Fruit fly (Drosophila melanogaster) whole organism, embryonic: ENCODE data around the gene CG43402.

Source experiments
- ATbp ChIP-seq: fragments of 200-800 bp; sonication (Bioruptor generic); optimal IDR thresholded peaks from 2 replicates; lab custom pipeline; 2017; ENCODE audit warnings: missing biosample characterization, mild to moderate bottlenecking, missing genetic modification characterization, missing genetic modification reagents
- Atf6 ChIP-seq: fragments of 200-800 bp; sonication (Bioruptor generic); IDR thresholded peaks from 2 replicates; pipeline ENCODE4 v1.3.6; 2022; ENCODE audit warnings: missing biosample characterization, missing genetic modification characterization
- CG10274 ChIP-seq: fragments of 200-800 bp; sonication (Bioruptor generic); optimal IDR thresholded peaks from 3 replicates; lab custom pipeline; 2017; ENCODE audit warnings: missing biosample characterization, mild to moderate bottlenecking, missing genetic modification characterization
- CG12769 ChIP-seq: fragments of 200-800 bp; sonication (Bioruptor generic); optimal IDR thresholded peaks from 2 replicates; lab custom pipeline; 2019; ENCODE audit warnings: missing biosample characterization, mild to moderate bottlenecking, missing genetic modification characterization, moderate library complexity
- CG13123 ChIP-seq: fragments of 200-800 bp; sonication (Bioruptor generic); optimal IDR thresholded peaks from 2 replicates; lab custom pipeline; 2016; ENCODE audit warnings: missing biosample characterization, missing genetic modification characterization
- CG14860 ChIP-seq: fragments of 200-800 bp; sonication (Bioruptor generic); IDR thresholded peaks from 3 replicates; pipeline ENCODE4 v1.3.6; 2022; ENCODE audit warnings: missing biosample characterization, missing genetic modification characterization; ENCODE audit not compliant: partially characterized antibody
- CG15011 ChIP-seq: fragments of 200-800 bp; sonication (Bioruptor generic); optimal IDR thresholded peaks from 3 replicates; lab custom pipeline; 2018; ENCODE audit warnings: missing biosample characterization, mild to moderate bottlenecking, missing genetic modification characterization
- CG18262 ChIP-seq: fragments of 200-800 bp; optimal IDR thresholded peaks from 3 replicates; lab custom pipeline; 2019; ENCODE audit warnings: missing biosample characterization, mild to moderate bottlenecking, missing genetic modification characterization, moderate library complexity
- CG18764 ChIP-seq: fragments of 200-800 bp; sonication (Bioruptor generic); optimal IDR thresholded peaks from 3 replicates; lab custom pipeline; 2016; ENCODE audit warnings: missing biosample characterization, missing genetic modification characterization
- CG2120 ChIP-seq: fragments of 200-800 bp; sonication (Bioruptor generic); optimal IDR thresholded peaks from 3 replicates; lab custom pipeline; 2016; ENCODE audit warnings: missing biosample characterization, missing genetic modification characterization
- CG2199 ChIP-seq: fragments of 200-800 bp; sonication (Bioruptor generic); IDR thresholded peaks from 3 replicates; pipeline ENCODE4 v1.3.6; 2022; ENCODE audit warnings: missing biosample characterization, missing genetic modification characterization
- CG2712 ChIP-seq: fragments of 200-800 bp; optimal IDR thresholded peaks from 3 replicates; lab custom pipeline; 2019; ENCODE audit warnings: missing biosample characterization, mild to moderate bottlenecking, missing genetic modification characterization, moderate library complexity
- CG30403 ChIP-seq: fragments of 200-800 bp; sonication (Bioruptor generic); optimal IDR thresholded peaks from 3 replicates; lab custom pipeline; 2016; ENCODE audit warnings: missing biosample characterization, missing genetic modification characterization
- CG42726 ChIP-seq: fragments of 200-800 bp; sonication (Bioruptor generic); IDR thresholded peaks from 2 replicates; pipeline ENCODE4 v1.3.6; 2022; ENCODE audit warnings: missing biosample characterization, missing genetic modification characterization; ENCODE audit not compliant: partially characterized antibody
- CG5953 ChIP-seq: fragments of 200-800 bp; sonication (Bioruptor generic); IDR thresholded peaks from 2 replicates; pipeline ENCODE4 v1.3.6; 2022; ENCODE audit warnings: missing biosample characterization, missing genetic modification characterization
- CG8924 ChIP-seq: fragments of 200-800 bp; optimal IDR thresholded peaks from 3 replicates; lab custom pipeline; 2019; ENCODE audit warnings: missing biosample characterization, mild to moderate bottlenecking, missing genetic modification characterization, moderate library complexity
- CHES-1-like ChIP-seq: fragments of 200-800 bp; sonication (Bioruptor generic); optimal IDR thresholded peaks from 2 replicates; lab custom pipeline; 2016; ENCODE audit warnings: missing biosample characterization, missing genetic modification characterization
- CoRest ChIP-seq: fragments of 200-800 bp; sonication (Bioruptor generic); optimal IDR thresholded peaks from 3 replicates; lab custom pipeline; 2018; ENCODE audit warnings: missing biosample characterization, mild to moderate bottlenecking, missing genetic modification characterization, moderate library complexity
- Dek ChIP-seq: fragments of 200-800 bp; sonication (Bioruptor generic); optimal IDR thresholded peaks from 3 replicates; lab custom pipeline; 2019; ENCODE audit warnings: missing biosample characterization, mild to moderate bottlenecking, missing genetic modification characterization, moderate library complexity
- GATAe ChIP-seq: fragments of 200-800 bp; sonication (Bioruptor generic); conservative IDR thresholded peaks from 2 replicates; pipeline ENCODE4 v1.3.6; 2022; ENCODE audit warnings: missing biosample characterization, missing genetic modification characterization
- H15 ChIP-seq: fragments of 200-800 bp; sonication (Bioruptor generic); IDR thresholded peaks from 3 replicates; pipeline ENCODE4 v1.3.6; 2022; ENCODE audit warnings: missing biosample characterization, missing genetic modification characterization
- H2.0 ChIP-seq: fragments of 200-800 bp; sonication (Bioruptor generic); IDR thresholded peaks from 2 replicates; pipeline ENCODE4 v1.3.6; 2022; ENCODE audit warnings: missing biosample characterization, missing genetic modification characterization
- HmgZ ChIP-seq: fragments of 200-800 bp; sonication (Bioruptor generic); optimal IDR thresholded peaks from 2 replicates; lab custom pipeline; 2018; ENCODE audit warnings: missing biosample characterization, mild to moderate bottlenecking, missing genetic modification characterization
- Jarid2 ChIP-seq: fragments of 200-800 bp; sonication (Bioruptor generic); optimal IDR thresholded peaks from 3 replicates; lab custom pipeline; 2017; ENCODE audit warnings: mild to moderate bottlenecking, missing biosample characterization, missing genetic modification reagents, missing genetic modification characterization
- Lpt ChIP-seq: fragments of >200 bp; optimal IDR thresholded peaks from 2 replicates; lab custom pipeline; 2018; ENCODE audit warnings: missing biosample characterization, missing genetic modification characterization
- Optix ChIP-seq: fragments of 200-800 bp; sonication (Bioruptor generic); IDR thresholded peaks from 3 replicates; pipeline ENCODE4 v1.3.6; 2022; ENCODE audit warnings: missing biosample characterization, missing genetic modification characterization
- PHDP ChIP-seq: fragments of 200-800 bp; sonication (Bioruptor generic); optimal IDR thresholded peaks from 3 replicates; lab custom pipeline; 2018; ENCODE audit warnings: missing biosample characterization, mild to moderate bottlenecking, missing genetic modification characterization, moderate library complexity
- Ravus ChIP-seq: fragments of 200-800 bp; sonication (Bioruptor generic); IDR thresholded peaks from 2 replicates; pipeline ENCODE4 v1.3.6; 2022; ENCODE audit warnings: missing biosample characterization, missing genetic modification characterization
- ash1 ChIP-seq: fragments of 200-800 bp; sonication (Bioruptor generic); optimal IDR thresholded peaks from 2 replicates; lab custom pipeline; 2018; ENCODE audit warnings: missing biosample characterization, mild to moderate bottlenecking, missing genetic modification characterization
- az2 ChIP-seq: fragments of 200-800 bp; sonication (Bioruptor generic); optimal IDR thresholded peaks from 3 replicates; lab custom pipeline; 2016; ENCODE audit warnings: missing biosample characterization, missing genetic modification characterization
- bab2 ChIP-seq: fragments of 200-800 bp; sonication (Bioruptor generic); optimal IDR thresholded peaks from 2 replicates; lab custom pipeline; 2016; ENCODE audit warnings: missing biosample characterization, missing genetic modification characterization
- cas ChIP-seq: fragments of 200-800 bp; sonication (Bioruptor generic); IDR thresholded peaks from 2 replicates; pipeline ENCODE4 v1.3.6; 2022; ENCODE audit warnings: missing biosample characterization, missing genetic modification characterization
- gcm ChIP-seq: fragments of 200-800 bp; sonication (Bioruptor generic); optimal IDR thresholded peaks from 2 replicates; lab custom pipeline; 2019; ENCODE audit warnings: missing biosample characterization, mild to moderate bottlenecking, missing genetic modification characterization, moderate library complexity
- gfzf ChIP-seq: fragments of 200-800 bp; sonication (Bioruptor generic); optimal IDR thresholded peaks from 2 replicates; lab custom pipeline; 2016; ENCODE audit warnings: missing biosample characterization, mild to moderate bottlenecking, missing genetic modification characterization, moderate library complexity
- grau ChIP-seq: fragments of 200-800 bp; optimal IDR thresholded peaks from 3 replicates; lab custom pipeline; 2019; ENCODE audit warnings: missing biosample characterization, mild to moderate bottlenecking, missing genetic modification characterization, moderate library complexity
- h ChIP-seq: fragments of >200 bp; optimal IDR thresholded peaks from 2 replicates; lab custom pipeline; 2017
- ham ChIP-seq: fragments of 200-800 bp; sonication (Bioruptor generic); IDR thresholded peaks from 2 replicates; pipeline ENCODE4 v1.3.6; 2022; ENCODE audit warnings: missing biosample characterization, missing genetic modification characterization
- jigr1 ChIP-seq: fragments of 200-800 bp; sonication (Bioruptor generic); IDR thresholded peaks from 3 replicates; pipeline ENCODE4 v1.3.6; 2022; ENCODE audit warnings: missing biosample characterization, missing genetic modification characterization
- klu ChIP-seq: fragments of 200-800 bp; sonication (Bioruptor generic); IDR thresholded peaks from 2 replicates; pipeline ENCODE4 v1.3.6; 2022; ENCODE audit warnings: missing biosample characterization, missing genetic modification characterization
- lilli ChIP-seq: fragments of 200-800 bp; sonication (Bioruptor generic); optimal IDR thresholded peaks from 3 replicates; lab custom pipeline; 2016; ENCODE audit warnings: missing biosample characterization, missing genetic modification characterization
- org-1 ChIP-seq: fragments of 200-800 bp; sonication (Bioruptor generic); optimal IDR thresholded peaks from 2 replicates; lab custom pipeline; 2017; ENCODE audit warnings: missing biosample characterization, missing genetic modification characterization
- pros ChIP-seq: fragments of 200-800 bp; sonication (Bioruptor generic); optimal IDR thresholded peaks from 3 replicates; lab custom pipeline; 2019; ENCODE audit warnings: missing biosample characterization, mild to moderate bottlenecking, missing genetic modification characterization, moderate library complexity
- pum ChIP-seq: fragments of 200-800 bp; sonication (Bioruptor generic); optimal IDR thresholded peaks from 2 replicates; lab custom pipeline; 2016; ENCODE audit warnings: missing biosample characterization, missing genetic modification characterization
- scrt ChIP-seq: fragments of 200-800 bp; sonication (Bioruptor generic); optimal IDR thresholded peaks from 2 replicates; lab custom pipeline; 2018; ENCODE audit warnings: missing biosample characterization, mild to moderate bottlenecking, missing genetic modification characterization, moderate library complexity
- sim ChIP-seq: fragments of 200-800 bp; sonication (Bioruptor generic); IDR thresholded peaks from 2 replicates; pipeline ENCODE4 v1.3.6; 2022; ENCODE audit warnings: missing biosample characterization, missing genetic modification characterization
- sna ChIP-seq: fragments of 200-800 bp; sonication (Bioruptor generic); IDR thresholded peaks from 2 replicates; pipeline ENCODE4 v1.3.6; 2022; ENCODE audit warnings: missing biosample characterization, missing genetic modification characterization; ENCODE audit not compliant: partially characterized antibody
- toy ChIP-seq: fragments of 200-800 bp; sonication (Bioruptor generic); IDR thresholded peaks from 2 replicates; pipeline ENCODE4 v1.3.6; 2022; ENCODE audit warnings: missing biosample characterization, missing genetic modification characterization
- tx ChIP-seq: fragments of 200-800 bp; sonication (Bioruptor generic); optimal IDR thresholded peaks from 2 replicates; lab custom pipeline; 2016; ENCODE audit warnings: missing biosample characterization, missing genetic modification characterization
- usp ChIP-seq: fragments of >200 bp; optimal IDR thresholded peaks from 2 replicates; lab custom pipeline; 2017; ENCODE audit warnings: missing biosample characterization, missing genetic modification characterization
- wdn ChIP-seq: fragments of 200-800 bp; sonication (Bioruptor generic); IDR thresholded peaks from 2 replicates; pipeline ENCODE4 v1.3.6; 2022; ENCODE audit warnings: missing biosample characterization, missing genetic modification characterization
- wor ChIP-seq: fragments of 200-800 bp; sonication (Bioruptor generic); IDR thresholded peaks from 2 replicates; pipeline ENCODE4 v1.3.6; 2022; ENCODE audit warnings: missing biosample characterization, missing genetic modification characterization
- z ChIP-seq: fragments of 200-800 bp; sonication (Bioruptor generic); IDR thresholded peaks from 3 replicates; pipeline ENCODE4 v1.3.6; 2022; ENCODE audit warnings: missing biosample characterization, missing genetic modification characterization

Gene CG43402

dm6 chr2L:1462136-1462535 is 19.7 kb downstream of the CG43402 start (continued):
- TF ChIP-seq CG10274 (GFP tag; lab: Kevin White, UChicago) (no peak), Jarid2 (GFP tag; lab: Kevin White, UChicago) (no peak), org-1 (GFP tag; lab: Kevin White, UChicago) (no peak), sna (GFP tag; lab: Robert Waterston, UW) (peak; percentile 58; the same call in 1 of the 2 replicates), CG2120 (GFP tag; lab: Kevin White, UChicago) (no peak), tx (GFP tag; lab: Kevin White, UChicago) (no peak), CG8924 (tag; lab: Kevin White, UChicago) (peak; percentile 81), z (GFP tag; lab: Robert Waterston, UW) (0 out of 3 replicates have a peak, but pooled peaks have one; percentile 54), CG14860 (GFP tag; lab: Robert Waterston, UW) (peak; percentile 70), lilli (GFP tag; lab: Kevin White, UChicago) (peak; percentile 27), CG15011 (GFP tag; lab: Kevin White, UChicago) (no peak), klu (GFP tag; lab: Robert Waterston, UW) (0 out of 2 replicates have a peak, but pooled peaks have one; percentile 13), cas (GFP tag; lab: Robert Waterston, UW) (no peak), CG13123 (GFP tag; lab: Kevin White, UChicago) (no peak), H15 (GFP tag; lab: Robert Waterston, UW) (peak; percentile 40; the same call in 1 of the 3 replicates), gcm (peak; percentile 82), HmgZ (tag; lab: Kevin White, UChicago) (no peak), wdn (GFP tag; lab: Robert Waterston, UW) (no peak), CG18262 (tag; lab: Kevin White, UChicago) (peak; percentile 73), CoRest (tag; lab: Kevin White, UChicago) (peak; percentile 31), Dek (no peak), CG12769 (tag; lab: Kevin White, UChicago) (peak; percentile 34), Ravus (no peak), gfzf (GFP tag; lab: Kevin White, UChicago) (no peak), toy (GFP tag; lab: Robert Waterston, UW) (no peak), ash1 (GFP tag; lab: Kevin White, UChicago) (no peak), bab2 (peak; percentile 5), GATAe (no peak), Optix (GFP tag; lab: Robert Waterston, UW) (no peak), CG2712 (peak; percentile 80), Atf6 (GFP tag; lab: Robert Waterston, UW) (0 out of 2 replicates have a peak, but pooled peaks have one; percentile 23), az2 (GFP tag; lab: Kevin White, UChicago) (peak; percentile 50), sim (GFP tag; lab: Robert Waterston, UW) (no peak), h (lab: Kevin White, UChicago) (no peak), ATbp (GFP tag; lab: Kevin White, UChicago) (peak; percentile 11), CHES-1-like (GFP tag; lab: Kevin White, UChicago) (peak; percentile 30), pros (GFP tag; lab: Kevin White, UChicago) (peak; percentile 22), usp (GFP tag; lab: Kevin White, UChicago) (no peak), pum (GFP tag; lab: Kevin White, UChicago) (peak; percentile 40), wor (GFP tag; lab: Robert Waterston, UW) (no peak), Lpt (GFP tag; lab: Kevin White, UChicago) (no peak), jigr1 (no peak), grau (tag; lab: Kevin White, UChicago) (peak; percentile 45), PHDP (tag; lab: Kevin White, UChicago) (peak; percentile 18), CG30403 (peak; percentile 42), CG42726 (no peak), ham (GFP tag; lab: Robert Waterston, UW) (no peak), CG18764 (no peak), CG2199 (GFP tag; lab: Robert Waterston, UW) (no peak), CG5953 (GFP tag; lab: Robert Waterston, UW) (no peak), H2.0 (GFP tag; lab: Robert Waterston, UW) (peak; percentile 31; the same call in 1 of the 2 replicates), scrt (GFP tag; lab: Kevin White, UChicago) (no peak)
